Worm (Caenorhabditis elegans) whole organism, L2 larva: Measurements from ENCODE around the gene gpa-18.

Experiments used
- R02D3.7 ChIP-seq: fragments of 150-350 bp; optimal IDR thresholded peaks from 2 replicates; lab custom pipeline; 2014; ENCODE audit warnings: missing biosample characterization, missing genetic modification characterization
- crh-2 ChIP-seq: sonication (generic microtip); optimal IDR thresholded peaks from 2 replicates; lab custom pipeline; 2017; ENCODE audit warnings: missing biosample characterization, missing genetic modification characterization
- snpc-4 ChIP-seq: fragments of 150-350 bp; optimal IDR thresholded peaks from 2 replicates; lab custom pipeline; 2014; ENCODE audit warnings: missing biosample characterization, missing genetic modification characterization

DNA sequence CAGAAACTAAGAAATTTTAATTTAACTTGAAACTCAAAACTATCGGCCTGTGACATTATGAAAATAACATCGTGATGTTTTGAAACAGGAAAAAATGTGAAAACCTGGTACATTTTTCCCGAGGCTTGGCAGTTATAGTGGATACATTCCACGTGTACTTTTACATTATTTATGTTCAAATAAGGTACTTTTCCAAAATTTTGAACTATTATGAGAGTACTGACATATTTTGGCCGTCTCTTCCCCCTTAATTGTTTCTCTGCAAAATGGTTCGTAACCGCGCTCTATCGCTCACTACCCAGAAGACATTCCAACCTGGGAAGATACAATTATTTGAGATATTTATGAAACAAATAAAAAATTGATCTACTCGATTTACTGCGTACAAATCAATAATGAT lies 45.6 kb downstream of the gpa-18 start, which contains the start of gene C24D10.5:
- TF ChIP-seq snpc-4 (no peak), crh-2 (no peak), R02D3.7 (tag; lab: Kevin White, UChicago) (no peak)
